Worm (Caenorhabditis elegans) whole organism, L2 larva: ENCODE results near the gene ragc-1.

Experiments used
- ZK546.5 ChIP-seq: sonication (generic microtip); optimal IDR thresholded peaks from 2 replicates; lab custom pipeline; 2017; ENCODE audit warnings: missing biosample characterization, missing genetic modification characterization
- dmd-4 ChIP-seq: sonication (generic microtip); optimal IDR thresholded peaks from 2 replicates; lab custom pipeline; 2017; ENCODE audit warnings: missing biosample characterization, missing genetic modification characterization
- elt-3 ChIP-seq: sonication (generic microtip); optimal IDR thresholded peaks from 2 replicates; lab custom pipeline; 2017; ENCODE audit warnings: missing biosample characterization, missing genetic modification characterization
- lin-39 ChIP-seq: fragments of 150-350 bp; optimal IDR thresholded peaks from 2 replicates; lab custom pipeline; 2014; ENCODE audit warnings: missing biosample characterization, missing genetic modification reagents, missing genetic modification characterization
- nhr-10 ChIP-seq: sonication (generic microtip); optimal IDR thresholded peaks from 2 replicates; lab custom pipeline; 2017; ENCODE audit warnings: missing biosample characterization, missing genetic modification characterization
- nhr-12 ChIP-seq: fragments of 150-350 bp; optimal IDR thresholded peaks from 2 replicates; lab custom pipeline; 2014; ENCODE audit warnings: missing biosample characterization, missing genetic modification characterization
- nhr-21 ChIP-seq: fragments of 150-350 bp; optimal IDR thresholded peaks from 2 replicates; lab custom pipeline; 2014; ENCODE audit warnings: missing biosample characterization, missing genetic modification characterization
- nhr-6 ChIP-seq: fragments of 150-350 bp; optimal IDR thresholded peaks from 2 replicates; lab custom pipeline; 2014; ENCODE audit warnings: missing biosample characterization, missing genetic modification characterization
- nhr-77 ChIP-seq: fragments of 150-350 bp; optimal IDR thresholded peaks from 2 replicates; lab custom pipeline; 2014; ENCODE audit warnings: missing biosample characterization, missing genetic modification characterization
- skn-1 ChIP-seq: sonication (generic microtip); optimal IDR thresholded peaks from 2 replicates; lab custom pipeline; 2017; ENCODE audit warnings: missing biosample characterization, missing genetic modification characterization
- unc-62 ChIP-seq: fragments of 150-350 bp; optimal IDR thresholded peaks from 2 replicates; lab custom pipeline; 2014; ENCODE audit warnings: missing biosample characterization, missing genetic modification reagents, missing genetic modification characterization
- ztf-11 ChIP-seq: sonication (generic microtip); optimal IDR thresholded peaks from 2 replicates; lab custom pipeline; 2017; ENCODE audit warnings: missing biosample characterization, missing genetic modification characterization

- TF ChIP-seq elt-3 (tag; lab: Kevin White, UChicago) (no peak), ZK546.5 (no peak), nhr-21 (tag; lab: Kevin White, UChicago) (no peak), nhr-10 (tag; lab: Kevin White, UChicago) (no peak), dmd-4 (no peak), unc-62 (GFP tag; lab: Kevin White, UChicago) (no peak), nhr-12 (tag; lab: Kevin White, UChicago) (no peak), nhr-6 (no peak), skn-1 (tag; lab: Kevin White, UChicago) (no peak), lin-39 (tag; lab: Kevin White, UChicago) (no peak), ztf-11 (tag; lab: Kevin White, UChicago) (no peak), nhr-77 (tag; lab: Kevin White, UChicago) (no peak)
These were observed 33.3 kb downstream of the ragc-1 start for ce11 chrIV:11571374-11571839.
